Worm (Caenorhabditis elegans) whole organism, early embryonic: ENCODE measurements around the gene imp-2.

Experiments used
- B0310.2 ChIP-seq: sonication (generic microtip); optimal IDR thresholded peaks from 2 replicates; lab custom pipeline; 2016; ENCODE audit warnings: mild to moderate bottlenecking, missing genetic modification characterization, missing compliant biosample characterization
- F13C5.2 ChIP-seq: sonication (generic microtip); optimal IDR thresholded peaks from 2 replicates; lab custom pipeline; 2017; ENCODE audit warnings: mild to moderate bottlenecking, missing genetic modification characterization, inconsistent platforms, missing compliant biosample characterization
- aly-1 ChIP-seq: sonication (generic microtip); optimal IDR thresholded peaks from 2 replicates; lab custom pipeline; 2016; ENCODE audit warnings: missing genetic modification characterization, missing compliant biosample characterization
- ama-1 ChIP-seq: fragments of 150-350 bp; optimal IDR thresholded peaks from 2 replicates; lab custom pipeline; 2014
- ceh-13 ChIP-seq: fragments of 200-800 bp; sonication (Bioruptor generic); optimal IDR thresholded peaks from 2 replicates; lab custom pipeline; 2018; ENCODE audit warnings: mild to moderate bottlenecking, missing genetic modification characterization, missing compliant biosample characterization
- ceh-36 ChIP-seq: sonication (generic microtip); optimal IDR thresholded peaks from 2 replicates; lab custom pipeline; 2016; ENCODE audit warnings: missing genetic modification characterization, inconsistent platforms, missing compliant biosample characterization
- ets-7 ChIP-seq: sonication (generic microtip); optimal IDR thresholded peaks from 2 replicates; lab custom pipeline; 2016; ENCODE audit warnings: missing genotype, missing genetic modification characterization, missing compliant biosample characterization
- flt-1 ChIP-seq: fragments of 200-800 bp; sonication (Bioruptor generic); IDR thresholded peaks from 2 replicates; pipeline ENCODE4 v1.3.6; 2022; ENCODE audit warnings: missing genetic modification characterization, missing compliant biosample characterization
- hmbx-1 ChIP-seq: sonication (generic microtip); optimal IDR thresholded peaks from 2 replicates; lab custom pipeline; 2016; ENCODE audit warnings: mild to moderate bottlenecking, missing genetic modification characterization, missing compliant biosample characterization
- hmg-4 ChIP-seq: fragments of 200-800 bp; sonication (Bioruptor generic); optimal IDR thresholded peaks from 2 replicates; lab custom pipeline; 2018; ENCODE audit warnings: mild to moderate bottlenecking, missing genetic modification characterization, missing compliant biosample characterization
- hnd-1 ChIP-seq: sonication (generic microtip); optimal IDR thresholded peaks from 2 replicates; lab custom pipeline; 2016; ENCODE audit warnings: missing genetic modification characterization, missing compliant biosample characterization
- pes-1 ChIP-seq: fragments of 200-800 bp; sonication (Bioruptor generic); IDR thresholded peaks from 2 replicates; pipeline ENCODE4 v1.3.6; 2022; ENCODE audit warnings: missing genetic modification reagents, missing genetic modification characterization, missing compliant biosample characterization
- scrt-1 ChIP-seq: fragments of 200-800 bp; sonication (Bioruptor generic); IDR thresholded peaks from 2 replicates; pipeline ENCODE4 v1.3.6; 2022; ENCODE audit warnings: missing genetic modification characterization, missing compliant biosample characterization
- sea-1 ChIP-seq: fragments of 200-800 bp; sonication (Bioruptor generic); conservative IDR thresholded peaks from 2 replicates; pipeline ENCODE4 v1.3.6; 2022; ENCODE audit warnings: missing genetic modification characterization, missing compliant biosample characterization
- tbx-11 ChIP-seq: fragments of 200-800 bp; sonication (Bioruptor generic); IDR thresholded peaks from 2 replicates; pipeline ENCODE4 v1.3.6; 2022; ENCODE audit warnings: missing genetic modification characterization, missing compliant biosample characterization
- tbx-37 ChIP-seq: fragments of 200-800 bp; sonication (Bioruptor generic); conservative IDR thresholded peaks from 2 replicates; pipeline ENCODE4 v1.3.6; 2022; ENCODE audit warnings: missing genetic modification reagents, missing genetic modification characterization, missing compliant biosample characterization
- tra-4 ChIP-seq: sonication (generic microtip); optimal IDR thresholded peaks from 2 replicates; lab custom pipeline; 2017; ENCODE audit warnings: missing genetic modification characterization, missing compliant biosample characterization

imp-2 gene

DNA sequence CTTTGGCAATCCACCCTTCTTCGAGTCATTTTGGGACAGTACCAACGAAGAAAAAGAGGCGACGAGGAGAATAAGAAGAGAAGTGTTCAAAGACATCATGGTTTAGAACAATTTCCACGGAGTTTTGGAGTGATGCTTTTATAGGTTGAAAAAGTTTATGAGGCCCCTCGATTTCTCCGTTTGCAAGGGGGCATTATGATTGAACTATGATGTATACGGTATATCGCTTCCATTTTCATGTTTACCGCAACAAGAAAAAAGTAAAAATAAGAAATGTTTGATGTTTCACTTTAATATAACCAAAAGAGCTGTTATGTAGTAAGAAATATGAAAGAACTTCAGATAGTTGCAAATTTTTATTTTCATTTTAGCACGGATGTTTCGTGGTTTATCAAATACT lies 17.3 kb downstream of the imp-2 start, which contains the start of gene srlf-18:
Gene srlf-18 (minus strand): TSS at position 101 of the 400 bp plus-strand sequence.
- TF ChIP-seq ceh-36 (tag; lab: Kevin White, UChicago) (no peak), hmbx-1 (tag; lab: Kevin White, UChicago) (no peak)

DNA sequence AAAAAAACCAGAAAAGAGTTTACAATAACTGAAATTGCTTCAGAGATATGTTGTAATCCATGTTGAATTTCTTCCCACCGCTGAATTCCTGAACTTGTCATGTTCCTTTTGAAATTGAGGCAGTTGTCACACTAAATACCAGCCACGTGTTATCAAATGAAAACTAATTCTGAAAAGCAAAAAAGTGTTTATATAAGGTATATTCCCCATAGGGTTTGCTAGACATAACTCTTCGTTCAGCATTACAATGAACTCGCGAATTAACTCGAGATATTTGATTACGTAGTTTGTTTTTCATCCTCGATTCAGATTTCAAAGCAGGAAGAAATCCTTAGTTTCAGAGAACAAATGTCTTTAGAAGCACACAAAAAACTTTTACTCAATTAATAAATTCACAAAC lies 18.4 kb downstream of the imp-2 start, which contains the start of gene str-3:
Gene str-3 (minus strand): TSS at position 101 of the 400 bp plus-strand sequence.
- TF ChIP-seq ceh-13 (GFP tag; lab: Kevin White, UChicago), result no peak
- no peak for TF ChIP-seq F13C5.2 (tag; lab: Kevin White, UChicago)
- no peak for TF ChIP-seq ceh-36 (tag; lab: Kevin White, UChicago)

DNA sequence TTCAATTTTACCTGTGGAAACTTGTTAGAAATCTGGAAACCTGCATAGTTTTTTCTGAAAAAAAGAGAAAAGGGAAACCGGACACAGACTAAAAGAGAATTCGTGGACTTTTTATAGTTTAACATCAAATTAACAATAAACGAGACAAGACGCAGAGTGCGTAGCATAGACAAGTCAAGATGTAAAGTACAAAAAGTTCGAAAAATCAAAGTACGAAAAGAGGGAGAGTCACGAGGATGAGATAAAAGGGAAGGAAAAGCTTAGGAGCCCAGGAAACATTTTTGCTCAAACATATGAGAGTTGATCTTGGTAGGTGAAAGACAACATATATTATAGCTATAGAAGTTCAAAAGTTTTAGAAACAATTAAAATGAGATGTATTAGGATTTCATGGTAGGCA lies 20.9 kb downstream of the imp-2 start, which contains the start of gene M7.12:
Gene M7.12 (minus strand): TSS at position 188 of the 400 bp plus-strand sequence.
- TF ChIP-seq tbx-37 (no peak), F13C5.2 (tag; lab: Kevin White, UChicago) (no peak), hmg-4 (no peak), aly-1 (tag; lab: Kevin White, UChicago) (no peak)

DNA sequence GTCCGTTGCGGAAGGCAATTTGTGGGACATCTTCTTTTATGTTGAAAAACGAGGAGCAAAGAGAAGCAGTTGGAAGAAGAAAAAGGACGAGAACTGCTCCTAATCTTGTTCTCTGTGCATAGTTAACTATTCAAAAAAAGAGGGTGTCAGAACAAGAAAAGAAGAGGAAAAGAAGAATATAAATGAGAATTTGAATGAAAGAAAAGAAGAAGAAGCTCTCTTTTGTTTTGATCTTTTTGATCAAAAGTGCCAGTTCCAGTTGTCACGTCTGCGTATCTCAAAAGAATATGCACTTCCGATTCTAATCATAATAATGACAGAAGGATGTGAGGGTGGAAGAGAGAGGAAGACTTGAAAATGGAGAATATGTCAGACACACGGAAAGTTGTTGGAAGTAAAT lies 23.7 kb downstream of the imp-2 start, which contains the start of gene M7.8:
Gene M7.8 (minus strand): TSS at position 112 of the 400 bp plus-strand sequence.
- TF ChIP-seq tbx-11 (GFP tag; lab: Robert Waterston, UW) (no peak), hmbx-1 (tag; lab: Kevin White, UChicago) (no peak), B0310.2 (no peak), flt-1 (GFP tag; lab: Robert Waterston, UW) (no peak), ama-1 (lab: Kevin White, UChicago) (no peak), ceh-13 (GFP tag; lab: Kevin White, UChicago) (no peak), tbx-37 (no peak), ceh-36 (tag; lab: Kevin White, UChicago) (no peak), pes-1 (no peak), F13C5.2 (tag; lab: Kevin White, UChicago) (no peak)

DNA sequence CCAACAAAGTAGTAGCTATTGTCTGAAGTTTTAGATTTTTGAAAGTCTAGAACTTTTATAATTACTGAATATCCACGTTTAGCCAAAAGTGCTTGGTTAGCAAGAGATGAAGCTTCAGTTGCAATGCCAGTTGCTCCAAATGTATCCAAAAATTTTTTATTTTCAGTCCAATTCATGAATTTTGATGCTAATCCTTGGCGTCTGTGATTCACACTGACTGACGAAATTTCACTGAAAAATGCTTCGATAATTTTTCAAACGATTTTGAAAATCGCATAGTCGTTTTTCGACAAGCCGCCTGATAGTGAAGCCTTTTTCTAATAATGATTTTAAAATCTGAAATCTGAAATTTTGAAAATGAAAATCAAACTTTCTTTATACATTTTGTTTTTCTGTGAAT lies 24.6 kb downstream of the imp-2 start:
- TF ChIP-seq ceh-36 (tag; lab: Kevin White, UChicago), result no peak
- no peak for TF ChIP-seq aly-1 (tag; lab: Kevin White, UChicago)
- TF ChIP-seq tbx-11 (GFP tag; lab: Robert Waterston, UW), result no peak
- no peak for TF ChIP-seq hmbx-1 (tag; lab: Kevin White, UChicago)
- no peak for TF ChIP-seq F13C5.2 (tag; lab: Kevin White, UChicago)
- no peak for TF ChIP-seq sea-1 (GFP tag; lab: Robert Waterston, UW)
- TF ChIP-seq hmg-4, result no peak
- TF ChIP-seq hnd-1 (tag; lab: Kevin White, UChicago), result no peak
- no peak for TF ChIP-seq ceh-13 (GFP tag; lab: Kevin White, UChicago)
- no peak for TF ChIP-seq ets-7 (tag; lab: Kevin White, UChicago)
- no peak for TF ChIP-seq flt-1 (GFP tag; lab: Robert Waterston, UW)
- no peak for TF ChIP-seq ama-1 (lab: Kevin White, UChicago)
- no peak for TF ChIP-seq tbx-37
- TF ChIP-seq tra-4 (tag; lab: Kevin White, UChicago), result no peak
- TF ChIP-seq B0310.2, result no peak
- no peak for TF ChIP-seq scrt-1 (GFP tag; lab: Robert Waterston, UW)

DNA sequence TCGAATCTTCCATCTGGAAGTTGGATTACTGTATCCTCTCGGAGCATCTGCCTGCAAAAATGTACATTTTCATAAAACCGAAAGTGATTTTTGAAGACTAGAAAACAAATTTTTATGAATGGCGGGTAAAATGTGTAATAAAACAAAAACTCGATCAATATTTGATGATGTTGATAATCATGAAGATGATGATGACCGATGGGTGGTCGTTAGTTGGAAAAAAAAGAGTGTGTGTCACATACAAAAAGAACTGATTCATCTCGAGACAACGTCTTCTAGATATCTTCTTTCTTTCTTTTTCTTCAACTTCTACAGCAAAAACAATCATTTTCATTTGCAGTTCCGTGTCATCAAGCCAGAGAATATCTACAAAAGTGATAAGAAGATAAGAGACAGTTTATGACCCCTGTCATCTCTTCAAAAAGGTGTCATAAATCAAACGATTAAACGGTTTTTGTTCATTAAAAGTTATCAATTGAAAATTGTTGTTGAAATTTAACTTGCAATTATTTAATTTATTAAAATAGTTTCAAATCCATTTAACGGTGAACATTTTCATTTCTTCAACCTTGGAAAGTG lies 26.1 kb downstream of the imp-2 start, which contains the start of gene bcc-1:
Gene bcc-1 (minus strand): TSS at position 51 of the 579 bp plus-strand sequence.
- TF ChIP-seq ceh-13 (GFP tag; lab: Kevin White, UChicago) (no peak), ceh-36 (tag; lab: Kevin White, UChicago) (no peak), ama-1 (lab: Kevin White, UChicago) (no peak), ets-7 (tag; lab: Kevin White, UChicago) (no peak), B0310.2 (no peak), hmg-4 (no peak), aly-1 (tag; lab: Kevin White, UChicago) (no peak), tbx-37 (no peak), tra-4 (tag; lab: Kevin White, UChicago) (no peak), flt-1 (GFP tag; lab: Robert Waterston, UW) (no peak), scrt-1 (GFP tag; lab: Robert Waterston, UW) (no peak), tbx-11 (GFP tag; lab: Robert Waterston, UW) (no peak), hmbx-1 (tag; lab: Kevin White, UChicago) (no peak), F13C5.2 (tag; lab: Kevin White, UChicago) (no peak), sea-1 (GFP tag; lab: Robert Waterston, UW) (no peak), hnd-1 (tag; lab: Kevin White, UChicago) (no peak), pes-1 (no peak)

DNA sequence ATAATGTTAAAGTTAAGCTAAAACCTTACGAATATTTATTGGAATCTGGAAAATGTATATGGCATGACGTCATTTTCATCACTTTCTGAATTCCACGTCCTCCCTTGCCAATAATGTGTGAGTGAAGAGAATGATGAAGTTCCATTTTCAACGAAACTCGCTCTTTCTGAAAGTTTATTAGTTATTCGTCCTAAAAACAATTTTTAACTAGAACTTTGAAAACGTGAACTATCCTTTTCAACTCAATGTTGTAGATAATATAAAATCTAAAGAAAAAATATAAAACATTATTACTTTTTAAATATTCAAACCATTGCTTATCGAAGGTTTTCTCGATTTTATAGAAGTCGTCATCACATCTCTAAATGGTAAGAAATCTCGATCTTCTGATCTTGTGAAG lies 29.2 kb downstream of the imp-2 start, which contains the start of gene M7.7:
Gene M7.7 (plus strand): TSS at position 301 of the 400 bp plus-strand sequence.
- no peak for TF ChIP-seq ceh-13 (GFP tag; lab: Kevin White, UChicago)
- no peak for TF ChIP-seq aly-1 (tag; lab: Kevin White, UChicago)

DNA sequence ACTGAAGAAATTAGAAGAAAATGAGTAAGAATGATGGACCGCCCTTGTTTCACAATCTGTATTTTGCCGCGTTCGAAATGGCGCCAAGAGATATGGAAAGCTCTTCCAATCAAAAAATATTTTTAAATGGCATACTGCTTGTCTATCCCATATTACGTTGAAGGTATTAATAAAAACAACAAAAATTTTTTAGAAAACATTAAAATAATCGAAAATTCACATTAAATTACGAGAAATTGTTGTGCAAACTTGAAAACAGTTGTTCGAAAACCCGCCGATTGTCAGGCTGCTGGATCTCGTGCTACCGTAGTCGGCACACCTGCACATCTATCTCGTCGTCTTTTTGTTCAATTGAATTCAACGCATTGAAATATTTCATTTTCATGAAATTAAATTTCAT lies 35.1 kb downstream of the imp-2 start, which contains the start of gene klc-1:
Gene klc-1 (plus strand): TSS at position 127 of the 400 bp plus-strand sequence.
- TF ChIP-seq B0310.2, result no peak
- no peak for TF ChIP-seq tbx-11 (GFP tag; lab: Robert Waterston, UW)
- no peak for TF ChIP-seq tra-4 (tag; lab: Kevin White, UChicago)
- TF ChIP-seq hnd-1 (tag; lab: Kevin White, UChicago), result no peak
